Fruit fly (Drosophila melanogaster): ENCODE measurements around the gene TfIIA-L.
A peak's percentile ranks its signal among the peaks of the same experiment; 100 is the strongest.

TfIIA-L gene

dm6 chr3R:27288202-27289135, 37.6 kb downstream of the TfIIA-L start, which contains the start of the genes bigmax and Hmu (continued):
- TF ChIP-seq CG2678 (tag; optimal IDR thresholded peaks at IDR 0.05) (peak; percentile 81), Asciz (GFP tag; optimal IDR thresholded peaks at IDR 0.05) (peak; percentile 36), sens-2 (GFP tag; IDR thresholded peaks at IDR 0.05) (0 out of 2 replicates have a peak, but pooled peaks have one; percentile 21), jing (GFP tag; optimal IDR thresholded peaks at IDR 0.05) (peak; percentile 7), Blimp-1 (GFP tag; optimal IDR thresholded peaks at IDR 0.05) (peak; percentile 73), kah (GFP tag; optimal IDR thresholded peaks at IDR 0.05) (no peak), Hmr (GFP tag; optimal IDR thresholded peaks at IDR 0.05) (peak; percentile 90), ken (GFP tag; IDR thresholded peaks at IDR 0.05) (peak; percentile 85), ham (GFP tag; IDR thresholded peaks at IDR 0.05) (no peak), gfzf (GFP tag; optimal IDR thresholded peaks at IDR 0.05) (peak; percentile 96), CG17385 (GFP tag; optimal IDR thresholded peaks at IDR 0.05) (peak; percentile 63), H2.0 (GFP tag; IDR thresholded peaks at IDR 0.05) (peak; percentile 86), pan (optimal IDR thresholded peaks at IDR 0.05) (no peak), pan (GFP tag; optimal IDR thresholded peaks at IDR 0.05 in 1 of 2, IDR thresholded peaks at IDR 0.05 in 1 of 2) (peak in 1 of 2 experiments; percentile 90), Rx (GFP tag; IDR thresholded peaks at IDR 0.05) (peak; percentile 56; the same call in 1 of the 2 replicates), yki (optimal IDR thresholded peaks at IDR 0.05) (no peak), Oaz (GFP tag; IDR thresholded peaks at IDR 0.05) (peak; percentile 72), CG7963 (GFP tag; IDR thresholded peaks at IDR 0.05; ENCODE audit: partially characterized antibody) (no peak; the same call in 1 of the 3 replicates), B-H2 (GFP tag; optimal IDR thresholded peaks at IDR 0.05) (peak; percentile 76), CG13287 (GFP tag; IDR thresholded peaks at IDR 0.05; ENCODE audit: partially characterized antibody) (peak; percentile 98), zen2 (GFP tag; IDR thresholded peaks at IDR 0.05; ENCODE audit: partially characterized antibody) (peak; percentile 81; the same call in 2 of the 3 replicates), ap (GFP tag; IDR thresholded peaks at IDR 0.05) (peak; percentile 72)

dm6 chr3R:27289638-27290037, 38.7 kb downstream of the TfIIA-L start:
- TF ChIP-seq ranshi (GFP tag; IDR thresholded peaks at IDR 0.05) (peak; percentile 34; the same call in 1 of the 2 replicates), CG31441 (GFP tag; IDR thresholded peaks at IDR 0.05) (peak; percentile 22; the same call in 1 of the 2 replicates), Gsc (GFP tag; IDR thresholded peaks at IDR 0.05) (no peak), sima (GFP tag; optimal IDR thresholded peaks at IDR 0.05) (no peak), CG3838 (GFP tag; optimal IDR thresholded peaks at IDR 0.05) (no peak), CG5180 (GFP tag; optimal IDR thresholded peaks at IDR 0.05) (no peak), zfh2 (GFP tag; optimal IDR thresholded peaks at IDR 0.05) (peak; percentile 61), Ets65A (GFP tag) (peak; percentile 61), CG10431 (GFP tag; optimal IDR thresholded peaks at IDR 0.05) (no peak), Vsx1 (GFP tag; optimal IDR thresholded peaks at IDR 0.05) (no peak), crol (GFP tag; IDR thresholded peaks at IDR 0.05) (no peak), wek (GFP tag; optimal IDR thresholded peaks at IDR 0.05) (no peak), CG11560 (tag; IDR thresholded peaks at IDR 0.05) (no peak), CG11247 (GFP tag; IDR thresholded peaks at IDR 0.05) (no peak), sens (GFP tag) (peak; percentile 91), C15 (GFP tag; IDR thresholded peaks at IDR 0.05) (no peak), CG15073 (GFP tag; optimal IDR thresholded peaks at IDR 0.05) (no peak), gcm2 (GFP tag; optimal IDR thresholded peaks at IDR 0.05) (no peak), Pdp1 (GFP tag; optimal IDR thresholded peaks at IDR 0.05) (peak; percentile 32 to 44), jigr1 (GFP tag; IDR thresholded peaks at IDR 0.05) (no peak), CG8388 (GFP tag; optimal IDR thresholded peaks at IDR 0.05) (peak; percentile 21), Elba2 (GFP tag; optimal IDR thresholded peaks at IDR 0.05) (no peak), gce (GFP tag; IDR thresholded peaks at IDR 0.05) (no peak), CoRest (tag; optimal IDR thresholded peaks at IDR 0.05) (no peak), CG4820 (GFP tag; optimal IDR thresholded peaks at IDR 0.05) (no peak), Sox102F (GFP tag; optimal IDR thresholded peaks at IDR 0.05) (peak; percentile 23), CG7963 (GFP tag; IDR thresholded peaks at IDR 0.05; ENCODE audit: partially characterized antibody) (no peak), CG33213 (GFP tag; optimal IDR thresholded peaks at IDR 0.05) (no peak), Asciz (GFP tag; optimal IDR thresholded peaks at IDR 0.05) (no peak)

Data from whole organism, embryonic.